Fruit fly (Drosophila melanogaster) whole organism: ENCODE results near the gene La.

ENCODE experiments used
- CG8478 ChIP-seq: fragments of >200 bp; optimal IDR thresholded peaks from 2 replicates; lab custom pipeline; 2018; ENCODE audit warnings: inconsistent platforms
- Dll ChIP-seq: fragments of >200 bp; optimal IDR thresholded peaks from 2 replicates; lab custom pipeline; 2017
- pan ChIP-seq: fragments of >200 bp; optimal IDR thresholded peaks from 2 replicates; lab custom pipeline; 2017
- psq ChIP-seq: fragments of >200 bp; optimal IDR thresholded peaks from 2 replicates; lab custom pipeline; 2017
- usp ChIP-seq: fragments of >200 bp; optimal IDR thresholded peaks from 2 replicates; lab custom pipeline; 2017; ENCODE audit warnings: missing biosample characterization, missing genetic modification characterization, mixed read lengths

- TF ChIP-seq usp (GFP tag; lab: Kevin White, UChicago) = no peak
- no peak for TF ChIP-seq CG8478 (lab: Kevin White, UChicago)
- TF ChIP-seq psq (lab: Kevin White, UChicago) = no peak
- no peak for TF ChIP-seq Dll (lab: Kevin White, UChicago)
- TF ChIP-seq pan (lab: Kevin White, UChicago) = no peak
Measured at dm6 chr2L:20349671-20350539, at the start of gene La, which contains the start of gene RtGEF.
